Worm (Caenorhabditis elegans): ENCODE results near the gene F18H3.1.
A peak's percentile ranks its signal among the peaks of the same experiment; 100 is the strongest.

ce11 chrX:13518861-13519713 lies at the start of gene F18H3.1, which contains the start of gene cdk-4:
- TF ChIP-seq lin-39 (tag; optimal IDR thresholded peaks at IDR 0.05) (peak; percentile 85), nhr-43 (tag; optimal IDR thresholded peaks at IDR 0.05; ENCODE audit: poor library complexity, severe bottlenecking) (no peak), hmg-11 (tag; optimal IDR thresholded peaks at IDR 0.05) (no peak), mdl-1 (tag; optimal IDR thresholded peaks at IDR 0.05) (no peak), aly-2 (tag; optimal IDR thresholded peaks at IDR 0.05) (no peak), nhr-23 (tag; optimal IDR thresholded peaks at IDR 0.05) (no peak), ama-1 (optimal IDR thresholded peaks at IDR 0.05) (no peak)
